Fruit fly (Drosophila melanogaster) whole organism, embryonic: ENCODE measurements around the gene TFAM.

Experiments
- B-H2 ChIP-seq: fragments of 200-800 bp; sonication (Bioruptor generic); optimal IDR thresholded peaks from 2 replicates; lab custom pipeline; 2018; ENCODE audit warnings: missing biosample characterization, mild to moderate bottlenecking, missing genetic modification characterization
- CG10979 ChIP-seq: fragments of 200-800 bp; sonication (Bioruptor generic); optimal IDR thresholded peaks from 2 replicates; lab custom pipeline; 2018; ENCODE audit warnings: missing biosample characterization, mild to moderate bottlenecking, missing genetic modification characterization, moderate library complexity
- CG12071 ChIP-seq: fragments of 200-800 bp; sonication (Bioruptor generic); optimal IDR thresholded peaks from 3 replicates; lab custom pipeline; 2018; ENCODE audit warnings: missing biosample characterization, mild to moderate bottlenecking, missing genetic modification characterization
- CG12769 ChIP-seq: fragments of 200-800 bp; sonication (Bioruptor generic); optimal IDR thresholded peaks from 2 replicates; lab custom pipeline; 2019; ENCODE audit warnings: missing biosample characterization, mild to moderate bottlenecking, missing genetic modification characterization, moderate library complexity
- CG13624 ChIP-seq: fragments of 200-800 bp; sonication (Bioruptor generic); optimal IDR thresholded peaks from 2 replicates; lab custom pipeline; 2016; ENCODE audit warnings: missing biosample characterization, missing genetic modification characterization
- CG17385 ChIP-seq: fragments of 200-800 bp; sonication (Bioruptor generic); optimal IDR thresholded peaks from 3 replicates; lab custom pipeline; 2018; ENCODE audit warnings: missing biosample characterization, mild to moderate bottlenecking, missing genetic modification characterization
- CG17802 ChIP-seq: fragments of 200-800 bp; sonication (Bioruptor generic); optimal IDR thresholded peaks from 2 replicates; lab custom pipeline; 2018; ENCODE audit warnings: missing biosample characterization, mild to moderate bottlenecking, missing genetic modification characterization, moderate library complexity
- CG32532 ChIP-seq: fragments of 200-800 bp; sonication (Bioruptor generic); IDR thresholded peaks from 2 replicates; pipeline ENCODE4 v1.3.6; 2022; ENCODE audit warnings: missing biosample characterization, missing genetic modification characterization
- CG34376 ChIP-seq: fragments of 200-800 bp; sonication (Bioruptor generic); optimal IDR thresholded peaks from 2 replicates; lab custom pipeline; 2018; ENCODE audit warnings: missing biosample characterization, mild to moderate bottlenecking, missing genetic modification characterization
- CG34422 ChIP-seq: fragments of 200-800 bp; sonication (Bioruptor generic); IDR thresholded peaks from 3 replicates; pipeline ENCODE4 v1.3.6; 2022; ENCODE audit warnings: missing biosample characterization, missing genetic modification characterization
- CG3726 ChIP-seq: fragments of 200-800 bp; sonication (Bioruptor generic); IDR thresholded peaks from 3 replicates; pipeline ENCODE4, ENCODE4 v1.3.6; 2022; ENCODE audit warnings: missing biosample characterization, missing genetic modification characterization
- CG4360 ChIP-seq: fragments of 200-800 bp; sonication (Bioruptor generic); IDR thresholded peaks from 2 replicates; pipeline ENCODE4 v1.3.6; 2022; ENCODE audit warnings: missing biosample characterization, missing genetic modification characterization
- CG7745 ChIP-seq: fragments of 200-800 bp; sonication (Bioruptor generic); optimal IDR thresholded peaks from 2 replicates; lab custom pipeline; 2018; ENCODE audit warnings: missing biosample characterization, mild to moderate bottlenecking, missing genetic modification characterization, moderate library complexity
- CG8290 ChIP-seq, 3 experiments: fragments of 200-800 bp; sonication (Bioruptor generic); optimal IDR thresholded peaks; 2 replicates each; lab custom pipeline; 2016 to 2019; ENCODE audit warnings: missing biosample characterization in 3 of 3, missing genetic modification characterization in 3 of 3, mild to moderate bottlenecking in 2 of 3, moderate library complexity in 1 of 3
- CG9215 ChIP-seq: fragments of 200-800 bp; sonication (Bioruptor generic); IDR thresholded peaks from 2 replicates; pipeline ENCODE4 v1.3.6; 2022; ENCODE audit warnings: missing biosample characterization, missing genetic modification characterization
- CrebB ChIP-seq: fragments of 200-800 bp; sonication (Bioruptor generic); optimal IDR thresholded peaks from 3 replicates; lab custom pipeline; 2018; ENCODE audit warnings: missing biosample characterization, mild to moderate bottlenecking, missing genetic modification characterization
- Deaf1 ChIP-seq: fragments of 200-800 bp; optimal IDR thresholded peaks from 3 replicates; lab custom pipeline; 2019; ENCODE audit warnings: missing biosample characterization, mild to moderate bottlenecking, missing genetic modification characterization, moderate library complexity
- Drgx ChIP-seq: fragments of 200-800 bp; sonication (Bioruptor generic); IDR thresholded peaks from 2 replicates; pipeline ENCODE4 v1.3.6; 2022; ENCODE audit warnings: missing biosample characterization, missing genetic modification characterization
- E2f1 ChIP-seq: fragments of 200-800 bp; sonication (Bioruptor generic); IDR thresholded peaks from 2 replicates; pipeline ENCODE4 v1.3.6; 2022; ENCODE audit warnings: missing biosample characterization, missing genetic modification characterization
- Lpt ChIP-seq: fragments of >200 bp; optimal IDR thresholded peaks from 2 replicates; lab custom pipeline; 2018; ENCODE audit warnings: missing biosample characterization, missing genetic modification characterization
- MBD-R2 ChIP-seq: fragments of 200-800 bp; sonication (Bioruptor generic); IDR thresholded peaks from 2 replicates; pipeline ENCODE4 v1.3.6; 2022; ENCODE audit warnings: missing biosample characterization, missing genetic modification characterization
- Max ChIP-seq: fragments of 200-800 bp; sonication (Bioruptor generic); optimal IDR thresholded peaks from 2 replicates; lab custom pipeline; 2016; ENCODE audit warnings: missing biosample characterization, mild to moderate bottlenecking, missing genetic modification characterization
- Meics ChIP-seq: fragments of 200-800 bp; sonication (Bioruptor generic); optimal IDR thresholded peaks from 2 replicates; lab custom pipeline; 2017; ENCODE audit warnings: missing biosample characterization, mild to moderate bottlenecking, missing genetic modification characterization
- Pdp1 ChIP-seq, 2 experiments: fragments of 200-800 bp; sonication (Bioruptor generic); optimal IDR thresholded peaks; 3 replicates each; lab custom pipeline; 2016; ENCODE audit warnings: missing biosample characterization in 2 of 2, missing genetic modification characterization in 2 of 2, mild to moderate bottlenecking in 1 of 2, moderate library complexity in 1 of 2
- Rfx ChIP-seq: fragments of 200-800 bp; sonication (Bioruptor generic); IDR thresholded peaks from 2 replicates; pipeline ENCODE4 v1.3.6; 2022; ENCODE audit warnings: missing biosample characterization, missing genetic modification characterization
- Trl ChIP-seq, 3 experiments: fragments of >200 bp in 2 of 3; fragments of 200-800 bp in 1 of 3; sonication (Bioruptor generic) in 1 of 3; optimal IDR thresholded peaks; 2 replicates in 1 of 3; 3 replicates in 2 of 3; lab custom pipeline; 2016 to 2017; ENCODE audit warnings: missing biosample characterization in 1 of 3, missing genetic modification characterization in 1 of 3
- Xbp1 ChIP-seq: fragments of 200-800 bp; sonication (Bioruptor generic); optimal IDR thresholded peaks from 3 replicates; lab custom pipeline; 2016; ENCODE audit warnings: missing biosample characterization, mild to moderate bottlenecking, missing genetic modification characterization
- ara ChIP-seq: fragments of 200-800 bp; sonication (Bioruptor generic); IDR thresholded peaks from 2 replicates; pipeline ENCODE4 v1.3.6; 2022; ENCODE audit warnings: missing biosample characterization, missing genetic modification characterization
- ato ChIP-seq: fragments of 200-800 bp; sonication (Bioruptor generic); IDR thresholded peaks from 2 replicates; pipeline ENCODE4 v1.3.6; 2022; ENCODE audit warnings: missing biosample characterization, missing genetic modification characterization; ENCODE audit not compliant: partially characterized antibody
- chinmo ChIP-seq: fragments of 200-800 bp; sonication (Bioruptor generic); IDR thresholded peaks from 4 replicates; pipeline ENCODE4 v1.3.6; 2022; ENCODE audit warnings: missing biosample characterization, missing genetic modification characterization; ENCODE audit not compliant: partially characterized antibody
- ci ChIP-seq: fragments of 200-800 bp; sonication (Bioruptor generic); IDR thresholded peaks from 3 replicates; pipeline ENCODE4 v1.3.6; 2022; ENCODE audit warnings: missing biosample characterization, missing genetic modification characterization
- crc ChIP-seq: fragments of 200-800 bp; sonication (Bioruptor generic); optimal IDR thresholded peaks from 2 replicates; lab custom pipeline; 2016; ENCODE audit warnings: missing biosample characterization, missing genetic modification characterization
- da ChIP-seq: fragments of 200-800 bp; sonication (Bioruptor generic); optimal IDR thresholded peaks from 2 replicates; lab custom pipeline; 2016; ENCODE audit warnings: missing biosample characterization, missing genetic modification characterization
- dan ChIP-seq: fragments of 200-800 bp; sonication (Bioruptor generic); IDR thresholded peaks from 2 replicates; pipeline ENCODE4 v1.3.6; 2022; ENCODE audit warnings: missing biosample characterization, missing genetic modification characterization
- ftz-f1 ChIP-seq: fragments of 200-800 bp; sonication (Bioruptor generic); optimal IDR thresholded peaks from 2 replicates; lab custom pipeline; 2016; ENCODE audit warnings: missing biosample characterization, missing genetic modification characterization
- gce ChIP-seq: fragments of 200-800 bp; sonication (Bioruptor generic); IDR thresholded peaks from 3 replicates; pipeline ENCODE4 v1.3.6; 2022; ENCODE audit warnings: missing biosample characterization, missing genetic modification characterization
- gro ChIP-seq: fragments of 200-800 bp; sonication (Bioruptor generic); optimal IDR thresholded peaks from 2 replicates; lab custom pipeline; 2016; ENCODE audit warnings: missing biosample characterization, missing genetic modification characterization
- her ChIP-seq: fragments of 200-800 bp; sonication (Bioruptor generic); optimal IDR thresholded peaks from 2 replicates; lab custom pipeline; 2016; ENCODE audit warnings: missing biosample characterization, missing genetic modification characterization
- kay ChIP-seq: fragments of 200-800 bp; sonication (Bioruptor generic); optimal IDR thresholded peaks from 2 replicates; lab custom pipeline; 2016; ENCODE audit warnings: missing biosample characterization, missing genetic modification characterization
- lov ChIP-seq, 2 experiments: fragments of 200-800 bp in 1 of 2; fragments of >200 bp in 1 of 2; sonication (Bioruptor generic) in 1 of 2; IDR thresholded peaks in 1 of 2; optimal IDR thresholded peaks in 1 of 2; 2 replicates in 1 of 2; 3 replicates in 1 of 2; pipeline versions ENCODE4 v1.3.6 to Lab custom; 2017 to 2022; ENCODE audit warnings: missing biosample characterization in 1 of 2, missing genetic modification characterization in 1 of 2
- maf-S ChIP-seq: fragments of 200-800 bp; sonication (Bioruptor generic); optimal IDR thresholded peaks from 2 replicates; lab custom pipeline; 2016; ENCODE audit warnings: missing biosample characterization, missing genetic modification characterization
- pfk ChIP-seq: fragments of 200-800 bp; sonication (Bioruptor generic); optimal IDR thresholded peaks from 2 replicates; lab custom pipeline; 2018; ENCODE audit warnings: missing biosample characterization, mild to moderate bottlenecking, missing genetic modification characterization, moderate library complexity
- run ChIP-seq: fragments of 200-800 bp; sonication (Bioruptor generic); optimal IDR thresholded peaks from 3 replicates; lab custom pipeline; 2018; ENCODE audit warnings: missing biosample characterization, mild to moderate bottlenecking, missing genetic modification characterization
- schlank ChIP-seq: fragments of 200-800 bp; sonication (Bioruptor generic); optimal IDR thresholded peaks from 2 replicates; lab custom pipeline; 2018; ENCODE audit warnings: missing biosample characterization, mild to moderate bottlenecking, missing genetic modification characterization
- twi ChIP-seq: fragments of 200-800 bp; optimal IDR thresholded peaks from 2 replicates; lab custom pipeline; 2019; ENCODE audit warnings: missing biosample characterization, mild to moderate bottlenecking, missing genetic modification characterization, moderate library complexity
- wdn ChIP-seq: fragments of 200-800 bp; sonication (Bioruptor generic); IDR thresholded peaks from 2 replicates; pipeline ENCODE4 v1.3.6; 2022; ENCODE audit warnings: missing biosample characterization, missing genetic modification characterization
- zen ChIP-seq: fragments of 200-800 bp; sonication (Bioruptor generic); optimal IDR thresholded peaks from 3 replicates; lab custom pipeline; 2018; ENCODE audit warnings: missing biosample characterization, mild to moderate bottlenecking, missing genetic modification characterization, moderate library complexity

TFAM gene

DNA sequence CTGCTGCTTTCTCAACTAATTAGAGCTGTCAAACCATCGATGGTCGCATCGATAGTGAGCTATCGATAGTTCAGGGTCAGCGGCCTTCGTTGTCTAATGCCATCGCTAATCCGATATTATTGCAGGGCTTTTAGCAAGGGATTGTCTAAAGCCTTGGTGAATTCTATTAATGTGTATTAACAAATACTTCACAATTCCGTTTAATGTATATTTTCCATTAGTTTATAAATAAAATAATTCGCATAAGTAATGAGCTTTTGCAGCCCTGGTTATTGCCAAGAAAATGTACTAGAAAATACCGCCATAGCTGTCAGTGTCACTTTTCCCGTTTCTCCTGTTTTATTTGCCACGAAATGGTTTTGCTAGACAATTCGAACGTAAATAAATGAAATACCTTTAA is 3.0 kb upstream of the TFAM start, which contains the start of the genes EloB and Srp14 (continued):
- TF ChIP-seq Lpt (GFP tag; lab: Kevin White, UChicago) (no peak), her (peak; percentile 65), CG10979 (peak; percentile 67), crc (GFP tag; lab: Kevin White, UChicago) (no peak), dan (GFP tag; lab: Robert Waterston, UW) (no peak), twi (peak; percentile 63), Drgx (GFP tag; lab: Robert Waterston, UW) (peak; percentile 44; the same call in 1 of the 2 replicates), Deaf1 (tag; lab: Kevin White, UChicago) (no peak), Xbp1 (GFP tag; lab: Kevin White, UChicago) (peak; percentile 88), ara (GFP tag; lab: Robert Waterston, UW) (peak; percentile 72)
- TF ChIP-seq, all 482 proteins: peak for 375

DNA sequence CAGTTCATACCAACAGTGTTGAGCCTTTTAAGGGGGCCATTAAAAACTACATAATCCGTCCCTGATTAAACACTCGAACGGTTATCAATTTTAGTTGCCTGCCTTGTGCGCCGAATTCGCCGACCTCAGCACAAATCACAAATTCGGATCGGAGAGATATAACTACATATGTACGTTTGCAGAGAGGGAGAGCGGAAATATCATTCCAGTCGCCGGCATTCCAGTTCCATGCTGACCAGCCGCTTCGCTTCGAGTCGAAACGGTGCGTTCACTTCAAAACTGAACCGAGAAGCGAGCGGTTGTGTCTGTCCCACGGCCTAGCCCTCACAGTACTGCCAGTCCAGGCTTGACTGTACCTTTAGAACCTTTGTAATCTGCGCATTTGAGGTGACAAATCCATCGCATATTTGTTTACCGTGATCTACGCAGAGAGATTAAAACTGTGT is 2.3 kb downstream of the TFAM start:
- TF ChIP-seq Rfx (GFP tag; lab: Robert Waterston, UW): peak; percentile 15; the same call in 1 of the 2 replicates
- no peak for TF ChIP-seq CG3726 (GFP tag; lab: Robert Waterston, UW)
- 0 out of 2 replicates have a peak, but pooled peaks have one; percentile 12 for TF ChIP-seq ato
- peak; percentile 38; the same call in 1 of the 2 replicates for TF ChIP-seq CG4360 (GFP tag; lab: Robert Waterston, UW)
- TF ChIP-seq CG12769 (tag; lab: Kevin White, UChicago): peak; percentile 68
- TF ChIP-seq CrebB (tag; lab: Kevin White, UChicago): peak; percentile 52
- peak; percentile 49 for TF ChIP-seq gro
- peak; percentile 33 for TF ChIP-seq CG12071 (GFP tag; lab: Kevin White, UChicago)
- peak; percentile 22 for TF ChIP-seq maf-S (GFP tag; lab: Kevin White, UChicago)
- TF ChIP-seq chinmo (GFP tag; lab: Robert Waterston, UW): peak; percentile 72; the same call in 3 of the 4 replicates
- peak; percentile 71 for TF ChIP-seq B-H2
- TF ChIP-seq CG9215 (GFP tag; lab: Robert Waterston, UW): no peak
- peak; percentile 36 for TF ChIP-seq zen (tag; lab: Kevin White, UChicago)
- peak; percentile 59; the same call in 1 of the 3 replicates for TF ChIP-seq ci
- no peak for TF ChIP-seq CG7745 (tag; lab: Kevin White, UChicago)
- TF ChIP-seq E2f1: peak; percentile 31; the same call in 1 of the 2 replicates
- TF ChIP-seq Max: peak; percentile 58
- TF ChIP-seq gce (GFP tag; lab: Robert Waterston, UW): peak; percentile 45; the same call in 1 of the 3 replicates
- no peak for TF ChIP-seq CG17802 (tag; lab: Kevin White, UChicago)
- TF ChIP-seq CG8290 (GFP tag; optimal IDR thresholded peaks at IDR 0.05; lab: Kevin White, UChicago): no peak
- TF ChIP-seq CG8290 (tag; optimal IDR thresholded peaks at IDR 0.05; lab: Kevin White, UChicago): peak in 1 of 2 experiments; percentile 62
- no peak for TF ChIP-seq run (tag; lab: Kevin White, UChicago)
- TF ChIP-seq kay (GFP tag; lab: Kevin White, UChicago): peak; percentile 5
- no peak for TF ChIP-seq da (GFP tag; lab: Kevin White, UChicago)
- TF ChIP-seq CG32532: peak; percentile 52; the same call in 1 of the 2 replicates
- no peak for TF ChIP-seq lov (optimal IDR thresholded peaks at IDR 0.05; lab: Kevin White, UChicago)
- 0 out of 3 replicates have a peak, but pooled peaks have one; percentile 55 for TF ChIP-seq lov (GFP tag; IDR thresholded peaks at IDR 0.05; lab: Robert Waterston, UW)
- peak; percentile 7 for TF ChIP-seq Meics (GFP tag; lab: Kevin White, UChicago)
- TF ChIP-seq schlank: peak; percentile 9
- peak; percentile 30; the same call in 1 of the 2 replicates for TF ChIP-seq MBD-R2 (GFP tag; lab: Robert Waterston, UW)
- peak; percentile 55; the same call in 1 of the 2 replicates for TF ChIP-seq wdn
- peak; percentile 38 for TF ChIP-seq ftz-f1 (GFP tag; lab: Kevin White, UChicago)
- TF ChIP-seq CG34376 (GFP tag; lab: Kevin White, UChicago): peak; percentile 97
- peak in 1 of 2 experiments; percentile 61 for TF ChIP-seq Trl (optimal IDR thresholded peaks at IDR 0.05; lab: Kevin White, UChicago)
- no peak for TF ChIP-seq Trl (GFP tag; optimal IDR thresholded peaks at IDR 0.05; lab: Kevin White, UChicago)
- peak; percentile 53 for TF ChIP-seq CG17385 (GFP tag; lab: Kevin White, UChicago)
- TF ChIP-seq CG34422 (GFP tag; lab: Robert Waterston, UW): peak; percentile 46; the same call in 1 of the 3 replicates
- TF ChIP-seq Pdp1 (GFP tag; optimal IDR thresholded peaks at IDR 0.05; lab: Kevin White, UChicago): peak in 1 of 2 experiments; percentile 63
- peak; percentile 11 for TF ChIP-seq CG13624
- peak; percentile 71 for TF ChIP-seq pfk (GFP tag; lab: Kevin White, UChicago)
